Worm (Caenorhabditis elegans): ENCODE data around the gene W04D12.1.

DNA sequence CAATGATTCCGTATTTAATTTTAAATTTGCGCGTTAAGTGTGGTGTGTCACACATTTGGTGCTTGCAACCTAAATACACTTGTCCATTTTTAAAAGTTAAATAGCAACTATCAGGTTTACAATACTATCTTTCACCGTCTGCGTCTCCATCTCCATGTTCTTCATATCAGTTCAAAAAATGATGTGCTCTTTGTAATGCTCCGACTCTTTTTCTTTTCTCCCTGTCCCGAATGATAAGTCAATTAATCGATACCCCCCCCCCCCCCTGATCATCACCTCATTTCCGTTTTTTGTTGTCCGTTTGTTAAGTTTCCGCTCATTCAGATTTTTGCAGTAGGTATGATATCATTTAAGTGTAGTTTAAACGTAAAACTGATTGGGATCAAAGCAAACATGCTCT is 22.6 kb upstream of the W04D12.1 start:
- TF ChIP-seq snpc-4 (tag; optimal IDR thresholded peaks at IDR 0.05) (no peak), blmp-1 (tag; optimal IDR thresholded peaks at IDR 0.05) (no peak), elt-3 (tag; optimal IDR thresholded peaks at IDR 0.05) (no peak), unc-39 (tag; optimal IDR thresholded peaks at IDR 0.05) (no peak), ztf-11 (tag; optimal IDR thresholded peaks at IDR 0.05) (no peak), nhr-12 (tag; optimal IDR thresholded peaks at IDR 0.05) (no peak), elt-1 (tag; optimal IDR thresholded peaks at IDR 0.05; ENCODE audit: borderline replicate concordance, insufficient read depth) (no peak), nhr-237 (tag; optimal IDR thresholded peaks at IDR 0.05) (no peak), unc-62 (GFP tag; optimal IDR thresholded peaks at IDR 0.05) (no peak), nhr-76 (tag; optimal IDR thresholded peaks at IDR 0.05) (no peak), mls-2 (tag; optimal IDR thresholded peaks at IDR 0.05) (no peak), sptf-1 (tag; optimal IDR thresholded peaks at IDR 0.05) (no peak), pha-4 (tag; optimal IDR thresholded peaks at IDR 0.05) (no peak)

Measured in whole organism, mixed stage, embryonic.